Worm (Caenorhabditis elegans) whole organism, L1 larva: Measurements from ENCODE around the gene cnnm-1.

Experiments
- C04F5.9 ChIP-seq: sonication (generic microtip); optimal IDR thresholded peaks from 2 replicates; lab custom pipeline; 2016; ENCODE audit warnings: missing genetic modification characterization, missing compliant biosample characterization
- C34B4.2 ChIP-seq: sonication (generic microtip); optimal IDR thresholded peaks from 2 replicates; lab custom pipeline; 2017; ENCODE audit warnings: mild to moderate bottlenecking, missing genetic modification characterization, missing compliant biosample characterization
- aha-1 ChIP-seq: fragments of 150-350 bp; optimal IDR thresholded peaks from 2 replicates; lab custom pipeline; 2014; ENCODE audit warnings: missing biosample characterization, missing genetic modification characterization
- ceh-63 ChIP-seq: fragments of 200-800 bp; sonication (Bioruptor generic); optimal IDR thresholded peaks from 2 replicates; lab custom pipeline; 2018; ENCODE audit warnings: mild to moderate bottlenecking, missing genetic modification characterization, missing compliant biosample characterization
- ceh-8 ChIP-seq: fragments of 200-800 bp; sonication (Bioruptor generic); optimal IDR thresholded peaks from 2 replicates; lab custom pipeline; 2018; ENCODE audit warnings: mild to moderate bottlenecking, missing genetic modification characterization, moderate library complexity, missing compliant biosample characterization
- ceh-82 ChIP-seq, 3 experiments: fragments of 150-350 bp in 1 of 3; sonication (generic microtip) in 2 of 3; optimal IDR thresholded peaks; 2 replicates each; lab custom pipeline; 2014 to 2017; ENCODE audit warnings: missing biosample characterization in 3 of 3, missing genetic modification characterization in 3 of 3
- ceh-88 ChIP-seq: fragments of 200-800 bp; sonication (Bioruptor generic); IDR thresholded peaks from 2 replicates; pipeline ENCODE4 v1.3.6; 2022; ENCODE audit warnings: missing genetic modification characterization, missing compliant biosample characterization
- ces-1 ChIP-seq: fragments of 150-350 bp; optimal IDR thresholded peaks from 2 replicates; lab custom pipeline; 2014; ENCODE audit warnings: missing biosample characterization, missing genetic modification reagents, missing genetic modification characterization
- efl-1 ChIP-seq, 4 experiments: fragments of 150-350 bp; optimal IDR thresholded peaks in 3 of 4; peaks in 1 of 4; 1 replicate in 1 of 4; 2 replicates in 3 of 4; lab custom pipeline; 2014; ENCODE audit warnings: missing biosample characterization in 2 of 4, missing genetic modification characterization in 2 of 4, missing genetic modification reagents in 2 of 4
- egl-13 ChIP-seq: sonication (generic microtip); optimal IDR thresholded peaks from 2 replicates; lab custom pipeline; 2016; ENCODE audit warnings: missing genotype, missing genetic modification reagents, missing genetic modification characterization, missing compliant biosample characterization
- elt-2 ChIP-seq: sonication (generic microtip); optimal IDR thresholded peaks from 2 replicates; lab custom pipeline; 2016; ENCODE audit warnings: missing genetic modification characterization, mild to moderate bottlenecking, inconsistent platforms, missing compliant biosample characterization, missing genetic modification reagents
- elt-3 ChIP-seq, 6 experiments: fragments of 150-350 bp in 1 of 6; sonication (generic microtip); optimal IDR thresholded peaks; 2 replicates each; lab custom pipeline; 2017 to 2018; ENCODE audit warnings: missing biosample characterization in 6 of 6, missing genetic modification characterization in 6 of 6, inconsistent platforms in 1 of 6
- ets-5 ChIP-seq: fragments of 200-800 bp; sonication (Bioruptor generic); IDR thresholded peaks from 2 replicates; pipeline ENCODE4 v1.3.6; 2022; ENCODE audit warnings: missing genetic modification characterization, missing compliant biosample characterization
- fkh-10 ChIP-seq: sonication (generic microtip); optimal IDR thresholded peaks from 2 replicates; lab custom pipeline; 2017; ENCODE audit warnings: missing biosample characterization, missing genetic modification reagents, missing genetic modification characterization
- fkh-8 ChIP-seq: sonication (generic microtip); optimal IDR thresholded peaks from 2 replicates; lab custom pipeline; 2016; ENCODE audit warnings: mild to moderate bottlenecking, missing genetic modification characterization, missing compliant biosample characterization
- fos-1 ChIP-seq: fragments of 150-350 bp; optimal IDR thresholded peaks from 2 replicates; lab custom pipeline; 2014; ENCODE audit warnings: missing biosample characterization, missing genetic modification characterization
- jun-1 ChIP-seq: fragments of 150-350 bp; optimal IDR thresholded peaks from 2 replicates; lab custom pipeline; 2014; ENCODE audit warnings: missing biosample characterization, missing genetic modification reagents, missing genetic modification characterization
- lin-14 ChIP-seq: fragments of 200-800 bp; sonication (Bioruptor generic); optimal IDR thresholded peaks from 2 replicates; lab custom pipeline; 2018; ENCODE audit warnings: mild to moderate bottlenecking, missing genetic modification characterization, moderate library complexity, missing compliant biosample characterization
- lin-35 ChIP-seq, 2 experiments: fragments of 150-350 bp; optimal IDR thresholded peaks; 2 replicates each; lab custom pipeline; 2014; ENCODE audit warnings: missing biosample characterization in 2 of 2, missing genetic modification characterization in 2 of 2, missing genetic modification reagents in 2 of 2
- lsy-2 ChIP-seq, 2 experiments: fragments of 150-350 bp; optimal IDR thresholded peaks; 2 replicates each; lab custom pipeline; 2014; ENCODE audit warnings: missing biosample characterization in 2 of 2, missing genetic modification characterization in 2 of 2
- mef-2 ChIP-seq: fragments of 150-350 bp; optimal IDR thresholded peaks from 2 replicates; lab custom pipeline; 2014; ENCODE audit warnings: missing biosample characterization, missing genetic modification characterization
- nhr-11 ChIP-seq: fragments of 150-350 bp; optimal IDR thresholded peaks from 2 replicates; lab custom pipeline; 2014; ENCODE audit warnings: missing biosample characterization, missing genetic modification characterization
- nhr-19 ChIP-seq: fragments of 200-800 bp; sonication (Bioruptor generic); conservative IDR thresholded peaks from 2 replicates; pipeline ENCODE4 v1.3.6; 2022; ENCODE audit warnings: missing genetic modification characterization, missing compliant biosample characterization
- nhr-20 ChIP-seq: sonication (generic microtip); optimal IDR thresholded peaks from 2 replicates; lab custom pipeline; 2016; ENCODE audit warnings: mild to moderate bottlenecking, missing genetic modification characterization, missing compliant biosample characterization
- nhr-47 ChIP-seq: sonication (generic microtip); optimal IDR thresholded peaks from 2 replicates; lab custom pipeline; 2016; ENCODE audit warnings: mild to moderate bottlenecking, missing genetic modification characterization, moderate library complexity, missing compliant biosample characterization
- nhr-85 ChIP-seq: sonication (generic microtip); peaks from one replicate; lab custom pipeline; 2016; ENCODE audit warnings: missing genetic modification characterization, inconsistent platforms, missing compliant biosample characterization
- nhr-90 ChIP-seq: sonication (generic microtip); optimal IDR thresholded peaks from 2 replicates; lab custom pipeline; 2016; ENCODE audit warnings: mild to moderate bottlenecking, missing genetic modification characterization, missing compliant biosample characterization; ENCODE audit not compliant: poor library complexity
- pqm-1 ChIP-seq: sonication (generic microtip); optimal IDR thresholded peaks from 3 replicates; lab custom pipeline; 2017; ENCODE audit warnings: missing biosample characterization, missing genetic modification characterization
- sox-4 ChIP-seq: sonication (generic microtip); optimal IDR thresholded peaks from 2 replicates; lab custom pipeline; 2016; ENCODE audit warnings: missing genetic modification characterization, missing compliant biosample characterization
- sptf-1 ChIP-seq: fragments of 150-350 bp; optimal IDR thresholded peaks from 2 replicates; lab custom pipeline; 2014; ENCODE audit warnings: missing biosample characterization, missing genetic modification characterization
- sup-37 ChIP-seq: fragments of 200-800 bp; sonication (Bioruptor generic); optimal IDR thresholded peaks from 2 replicates; lab custom pipeline; 2018; ENCODE audit warnings: mild to moderate bottlenecking, missing genetic modification characterization, missing compliant biosample characterization
- unc-30 ChIP-seq: sonication (generic microtip); optimal IDR thresholded peaks from 2 replicates; lab custom pipeline; 2017; ENCODE audit warnings: missing biosample characterization, missing genetic modification characterization
- vab-15 ChIP-seq: sonication (generic microtip); optimal IDR thresholded peaks from 2 replicates; lab custom pipeline; 2017; ENCODE audit warnings: missing genotype, mild to moderate bottlenecking, missing genetic modification characterization, missing compliant biosample characterization
- xbp-1 ChIP-seq: sonication (generic microtip); optimal IDR thresholded peaks from 2 replicates; lab custom pipeline; 2016; ENCODE audit warnings: missing genetic modification characterization, missing compliant biosample characterization
- zip-4 ChIP-seq: fragments of 200-800 bp; sonication (Bioruptor generic); optimal IDR thresholded peaks from 2 replicates; lab custom pipeline; 2018; ENCODE audit warnings: mild to moderate bottlenecking, missing genetic modification characterization, moderate library complexity, missing compliant biosample characterization
- ztf-4 ChIP-seq: fragments of 150-350 bp; optimal IDR thresholded peaks from 2 replicates; lab custom pipeline; 2014; ENCODE audit warnings: missing biosample characterization, missing genetic modification characterization

Gene cnnm-1

ce11 chrIV:17249691-17250181, 43.1 kb upstream of the cnnm-1 start, which contains the start of gene eelo-2 (continued):
- TF ChIP-seq ceh-8 (GFP tag; lab: Kevin White, UChicago) (peak; percentile 97), zip-4 (GFP tag; lab: Kevin White, UChicago) (peak; percentile 94), xbp-1 (tag; lab: Kevin White, UChicago) (peak; percentile 98), fos-1 (tag; lab: Kevin White, UChicago) (peak; percentile 96), fkh-8 (tag; lab: Kevin White, UChicago) (peak; percentile 99), mef-2 (tag; lab: Kevin White, UChicago) (peak; percentile 87), unc-30 (tag; lab: Kevin White, UChicago) (peak; percentile 83)
- TF ChIP-seq, all 84 proteins: peak for 74

- no peak for TF ChIP-seq xbp-1 (tag; lab: Kevin White, UChicago)
- TF ChIP-seq nhr-19 (GFP tag; lab: Robert Waterston, UW): no peak
- TF ChIP-seq sptf-1: no peak
- TF ChIP-seq vab-15 (tag; lab: Kevin White, UChicago): no peak
- no peak for TF ChIP-seq sup-37 (GFP tag; lab: Kevin White, UChicago)
- TF ChIP-seq ceh-82 (tag; optimal IDR thresholded peaks at IDR 0.05; lab: Kevin White, UChicago): no peak
- no peak for TF ChIP-seq egl-13
- TF ChIP-seq sox-4 (tag; lab: Kevin White, UChicago): no peak
- no peak for TF ChIP-seq nhr-11
- TF ChIP-seq ets-5 (GFP tag; lab: Robert Waterston, UW): no peak
- TF ChIP-seq ceh-8 (GFP tag; lab: Kevin White, UChicago): no peak
- TF ChIP-seq ztf-4 (tag; lab: Kevin White, UChicago): no peak
- no peak for TF ChIP-seq ceh-63
- TF ChIP-seq lsy-2 (tag; optimal IDR thresholded peaks at IDR 0.05; lab: Kevin White, UChicago): no peak
- no peak for TF ChIP-seq aha-1 (tag; lab: Kevin White, UChicago)
- no peak for TF ChIP-seq unc-30 (tag; lab: Kevin White, UChicago)
- no peak for TF ChIP-seq ceh-88 (GFP tag; lab: Robert Waterston, UW)
- no peak for TF ChIP-seq ces-1
- TF ChIP-seq, all 84 proteins: peak for 0
Observed at ce11 chrIV:17248538-17248937, 41.9 kb upstream of the cnnm-1 start.

DNA sequence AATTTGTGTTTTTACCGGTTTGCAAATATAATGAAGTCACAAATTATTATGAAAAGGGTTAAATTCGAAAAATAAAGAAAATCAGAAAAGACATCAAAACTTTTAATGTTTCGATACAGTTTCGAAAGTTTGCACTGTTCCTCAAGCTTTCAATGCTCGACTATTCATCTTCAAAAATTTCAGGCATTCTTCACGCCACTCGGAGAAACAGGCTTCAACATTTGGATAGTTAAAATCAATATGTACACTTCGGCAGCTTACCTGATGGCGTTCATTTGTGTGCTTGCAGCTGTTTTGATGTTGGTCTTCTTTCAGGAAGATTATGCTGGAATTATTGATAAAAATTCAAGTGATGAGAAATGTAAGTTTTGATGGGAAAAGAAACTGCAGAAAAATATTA, 40.5 kb upstream of the cnnm-1 start:
- TF ChIP-seq pqm-1 (no peak), nhr-85 (peak; percentile 46), egl-13 (no peak), sox-4 (tag; lab: Kevin White, UChicago) (no peak), lin-14 (GFP tag; lab: Kevin White, UChicago) (no peak), efl-1 (optimal IDR thresholded peaks at IDR 0.05; lab: Kevin White, UChicago) (no peak), efl-1 (GFP tag; optimal IDR thresholded peaks at IDR 0.05 in 1 of 2; lab: Kevin White, UChicago) (peak in 1 of 2 experiments; percentile 73), fkh-10 (GFP tag; lab: Kevin White, UChicago) (no peak), mef-2 (tag; lab: Kevin White, UChicago) (no peak)

- TF ChIP-seq elt-3 (tag; optimal IDR thresholded peaks at IDR 0.05; lab: Kevin White, UChicago) (no peak), C04F5.9 (tag; lab: Kevin White, UChicago) (no peak), jun-1 (tag; lab: Kevin White, UChicago) (peak; percentile 62), pqm-1 (peak; percentile 95), nhr-47 (no peak), elt-2 (tag; lab: Kevin White, UChicago) (peak; percentile 99), nhr-90 (peak; percentile 21), mef-2 (tag; lab: Kevin White, UChicago) (no peak), lin-35 (GFP tag; optimal IDR thresholded peaks at IDR 0.05; lab: Kevin White, UChicago) (peak in 1 of 2 experiments; percentile 67), nhr-20 (peak; percentile 37), fkh-8 (tag; lab: Kevin White, UChicago) (no peak), C34B4.2 (tag; lab: Kevin White, UChicago) (no peak), aha-1 (tag; lab: Kevin White, UChicago) (no peak)
Observed at ce11 chrIV:17245200-17245599, 38.6 kb upstream of the cnnm-1 start, which contains the start of gene ZK550.2. Gene ZK550.2, plus strand, starts transcription at chrIV:17245584.
